Worm (Caenorhabditis elegans) whole organism, L2 larva: ENCODE measurements around the gene del-2.

Experiments
- alr-1 ChIP-seq: fragments of 150-350 bp; optimal IDR thresholded peaks from 2 replicates; lab custom pipeline; 2014; ENCODE audit warnings: missing biosample characterization, missing genetic modification characterization
- aly-2 ChIP-seq: fragments of 150-350 bp; optimal IDR thresholded peaks from 2 replicates; lab custom pipeline; 2014; ENCODE audit warnings: missing biosample characterization, missing genetic modification characterization
- ama-1 ChIP-seq: fragments of 150-350 bp; optimal IDR thresholded peaks from 2 replicates; lab custom pipeline; 2018; ENCODE audit warnings: inconsistent platforms
- fos-1 ChIP-seq: fragments of 150-350 bp; optimal IDR thresholded peaks from 2 replicates; lab custom pipeline; 2014; ENCODE audit warnings: missing biosample characterization, missing genetic modification characterization
- lin-39 ChIP-seq: fragments of 150-350 bp; optimal IDR thresholded peaks from 2 replicates; lab custom pipeline; 2014; ENCODE audit warnings: missing biosample characterization, missing genetic modification reagents, missing genetic modification characterization
- unc-39 ChIP-seq: fragments of 150-350 bp; optimal IDR thresholded peaks from 2 replicates; lab custom pipeline; 2014; ENCODE audit warnings: missing biosample characterization, missing genetic modification characterization
- ztf-11 ChIP-seq: sonication (generic microtip); optimal IDR thresholded peaks from 2 replicates; lab custom pipeline; 2017; ENCODE audit warnings: missing biosample characterization, missing genetic modification characterization

DNA sequence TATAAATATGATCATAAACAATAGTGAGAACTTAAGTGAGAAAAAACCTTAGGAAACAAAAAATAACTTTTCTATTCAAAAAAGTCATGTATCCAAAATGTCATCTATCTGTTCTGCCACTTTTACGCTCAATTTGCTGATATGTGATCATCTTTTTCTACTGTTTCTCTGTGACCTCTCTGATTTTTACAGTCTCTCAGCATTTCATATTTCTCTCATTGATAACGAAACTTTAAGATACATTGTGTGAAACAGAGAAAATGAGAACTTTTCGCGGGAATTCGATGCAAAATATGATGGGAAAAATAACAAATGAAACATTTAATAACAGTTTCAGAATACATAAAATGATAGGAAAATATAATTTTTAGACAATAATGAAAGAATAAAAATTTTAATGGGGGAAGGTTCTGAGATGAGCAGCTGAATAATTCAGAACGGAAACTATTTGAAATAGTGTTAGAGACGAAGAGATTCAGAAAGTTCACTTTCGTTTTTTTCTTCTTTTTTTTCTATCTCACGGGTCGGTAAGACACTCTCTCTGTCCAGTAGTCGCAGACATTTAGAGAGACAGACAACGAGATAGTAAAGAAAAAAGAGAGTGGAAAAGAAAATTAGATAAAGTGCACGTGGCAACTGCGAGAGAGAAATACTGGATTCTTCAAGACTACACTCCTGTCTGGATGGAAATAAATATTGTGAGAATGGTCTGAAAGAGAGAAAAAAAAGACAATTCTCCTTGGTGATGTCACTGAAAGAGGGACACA lies 35.6 kb upstream of the del-2 start:
- TF ChIP-seq ztf-11, result no peak
- no peak for TF ChIP-seq ama-1 (lab: Kevin White, UChicago)
- no peak for TF ChIP-seq lin-39 (tag; lab: Kevin White, UChicago)
- TF ChIP-seq aly-2, result no peak
- TF ChIP-seq alr-1 (tag; lab: Kevin White, UChicago), result no peak
- peak; percentile 51 for TF ChIP-seq fos-1
- TF ChIP-seq unc-39, result no peak
